Worm (Caenorhabditis elegans): ENCODE data around the gene mrpl-11.

The mrpl-11 gene

ce11 chrIII:8761040-8761654 lies 43.7 kb downstream of the mrpl-11 start, which contains the start of gene aak-1:
TSS of gene aak-1 (minus strand) at chrIII:8761090.
- TF ChIP-seq tbx-11 (GFP tag; IDR thresholded peaks at IDR 0.05) (no peak), flt-1 (GFP tag; IDR thresholded peaks at IDR 0.05) (no peak), tbx-37 (GFP tag; conservative IDR thresholded peaks at IDR 0.05) (no peak), aly-1 (tag; optimal IDR thresholded peaks at IDR 0.05) (no peak), hmbx-1 (tag; optimal IDR thresholded peaks at IDR 0.05) (no peak), tra-4 (tag; optimal IDR thresholded peaks at IDR 0.05) (no peak), F13C5.2 (tag; optimal IDR thresholded peaks at IDR 0.05) (no peak), B0310.2 (tag; optimal IDR thresholded peaks at IDR 0.05) (no peak), scrt-1 (GFP tag; IDR thresholded peaks at IDR 0.05) (no peak), ceh-36 (tag; optimal IDR thresholded peaks at IDR 0.05) (no peak), hnd-1 (tag; optimal IDR thresholded peaks at IDR 0.05) (no peak), sea-1 (GFP tag; conservative IDR thresholded peaks at IDR 0.05) (no peak), ama-1 (optimal IDR thresholded peaks at IDR 0.05) (no peak), ceh-13 (GFP tag; optimal IDR thresholded peaks at IDR 0.05) (no peak)

ce11 chrIII:8762016-8762415 lies 44.6 kb downstream of the mrpl-11 start:
- no peak for TF ChIP-seq ceh-13 (GFP tag; optimal IDR thresholded peaks at IDR 0.05)
- TF ChIP-seq B0310.2 (tag; optimal IDR thresholded peaks at IDR 0.05) = no peak
- no peak for TF ChIP-seq flt-1 (GFP tag; IDR thresholded peaks at IDR 0.05)

ce11 chrIII:8763111-8763510 lies 45.7 kb downstream of the mrpl-11 start:
- TF ChIP-seq ceh-13 (GFP tag; optimal IDR thresholded peaks at IDR 0.05) (no peak), tra-4 (tag; optimal IDR thresholded peaks at IDR 0.05) (no peak)

- TF ChIP-seq tbx-37 (GFP tag; conservative IDR thresholded peaks at IDR 0.05) = no peak
- no peak for TF ChIP-seq sea-1 (GFP tag; conservative IDR thresholded peaks at IDR 0.05)
- TF ChIP-seq aly-1 (tag; optimal IDR thresholded peaks at IDR 0.05) = no peak
- TF ChIP-seq hnd-1 (tag; optimal IDR thresholded peaks at IDR 0.05) = no peak
- no peak for TF ChIP-seq B0310.2 (tag; optimal IDR thresholded peaks at IDR 0.05)
- TF ChIP-seq tra-4 (tag; optimal IDR thresholded peaks at IDR 0.05) = no peak
- no peak for TF ChIP-seq tbx-11 (GFP tag; IDR thresholded peaks at IDR 0.05)
- no peak for TF ChIP-seq scrt-1 (GFP tag; IDR thresholded peaks at IDR 0.05)
- TF ChIP-seq ama-1 (optimal IDR thresholded peaks at IDR 0.05) = no peak
- no peak for TF ChIP-seq hmg-4 (GFP tag; optimal IDR thresholded peaks at IDR 0.05)
- TF ChIP-seq F13C5.2 (tag; optimal IDR thresholded peaks at IDR 0.05) = no peak
Observed at ce11 chrIII:8765030-8765429, 47.6 kb downstream of the mrpl-11 start.

ce11 chrIII:8766467-8766866 lies 49.0 kb downstream of the mrpl-11 start:
- no peak for TF ChIP-seq pes-1 (GFP tag; IDR thresholded peaks at IDR 0.05)
- no peak for TF ChIP-seq B0310.2 (tag; optimal IDR thresholded peaks at IDR 0.05)
- TF ChIP-seq hmg-4 (GFP tag; optimal IDR thresholded peaks at IDR 0.05) = no peak
- TF ChIP-seq ceh-36 (tag; optimal IDR thresholded peaks at IDR 0.05) = no peak
- TF ChIP-seq scrt-1 (GFP tag; IDR thresholded peaks at IDR 0.05) = no peak
- no peak for TF ChIP-seq flt-1 (GFP tag; IDR thresholded peaks at IDR 0.05)
- no peak for TF ChIP-seq aly-1 (tag; optimal IDR thresholded peaks at IDR 0.05)
- no peak for TF ChIP-seq ceh-13 (GFP tag; optimal IDR thresholded peaks at IDR 0.05)
- no peak for TF ChIP-seq hnd-1 (tag; optimal IDR thresholded peaks at IDR 0.05)
- TF ChIP-seq tbx-11 (GFP tag; IDR thresholded peaks at IDR 0.05) = no peak

ce11 chrIII:8767292-8767829 lies 49.9 kb downstream of the mrpl-11 start, which contains the start of gene mig-22:
TSS of gene mig-22 (minus strand) at chrIII:8767342.
- TF ChIP-seq ama-1 (optimal IDR thresholded peaks at IDR 0.05) = no peak
- no peak for TF ChIP-seq ceh-13 (GFP tag; optimal IDR thresholded peaks at IDR 0.05)
- TF ChIP-seq tbx-11 (GFP tag; IDR thresholded peaks at IDR 0.05) = no peak
- no peak for TF ChIP-seq aly-1 (tag; optimal IDR thresholded peaks at IDR 0.05)
- TF ChIP-seq ceh-36 (tag; optimal IDR thresholded peaks at IDR 0.05) = no peak
- TF ChIP-seq B0310.2 (tag; optimal IDR thresholded peaks at IDR 0.05) = no peak
- TF ChIP-seq hmbx-1 (tag; optimal IDR thresholded peaks at IDR 0.05) = no peak
- TF ChIP-seq sea-1 (GFP tag; conservative IDR thresholded peaks at IDR 0.05) = no peak
- no peak for TF ChIP-seq tbx-37 (GFP tag; conservative IDR thresholded peaks at IDR 0.05)
- no peak for TF ChIP-seq hmg-4 (GFP tag; optimal IDR thresholded peaks at IDR 0.05)
- TF ChIP-seq hnd-1 (tag; optimal IDR thresholded peaks at IDR 0.05) = no peak
- TF ChIP-seq tra-4 (tag; optimal IDR thresholded peaks at IDR 0.05) = no peak
- no peak for TF ChIP-seq pes-1 (GFP tag; IDR thresholded peaks at IDR 0.05)
- TF ChIP-seq scrt-1 (GFP tag; IDR thresholded peaks at IDR 0.05) = no peak
- no peak for TF ChIP-seq flt-1 (GFP tag; IDR thresholded peaks at IDR 0.05)

- TF ChIP-seq hmbx-1 (tag; optimal IDR thresholded peaks at IDR 0.05) = peak; percentile 54
- peak; percentile 65 for TF ChIP-seq ets-7 (tag; optimal IDR thresholded peaks at IDR 0.05)
- TF ChIP-seq aly-1 (tag; optimal IDR thresholded peaks at IDR 0.05) = peak; percentile 25
- TF ChIP-seq tbx-11 (GFP tag; IDR thresholded peaks at IDR 0.05) = peak; percentile 67; the same call in 1 of the 2 replicates
- TF ChIP-seq ceh-13 (GFP tag; optimal IDR thresholded peaks at IDR 0.05) = peak; percentile 61
- TF ChIP-seq tbx-37 (GFP tag; conservative IDR thresholded peaks at IDR 0.05) = 0 out of 2 replicates have a peak, but pooled peaks have one; percentile 57
- peak; percentile 92 for TF ChIP-seq F13C5.2 (tag; optimal IDR thresholded peaks at IDR 0.05)
- TF ChIP-seq scrt-1 (GFP tag; IDR thresholded peaks at IDR 0.05) = peak; percentile 79
- no peak for TF ChIP-seq ama-1 (optimal IDR thresholded peaks at IDR 0.05)
- TF ChIP-seq flt-1 (GFP tag; IDR thresholded peaks at IDR 0.05) = peak; percentile 79
- TF ChIP-seq hmg-4 (GFP tag; optimal IDR thresholded peaks at IDR 0.05) = peak; percentile 84
- peak; percentile 45 for TF ChIP-seq tra-4 (tag; optimal IDR thresholded peaks at IDR 0.05)
- TF ChIP-seq sea-1 (GFP tag; conservative IDR thresholded peaks at IDR 0.05) = peak; percentile 75
- peak; percentile 32 for TF ChIP-seq B0310.2 (tag; optimal IDR thresholded peaks at IDR 0.05)
- peak; percentile 52 for TF ChIP-seq hnd-1 (tag; optimal IDR thresholded peaks at IDR 0.05)
- peak; percentile 50 for TF ChIP-seq ceh-36 (tag; optimal IDR thresholded peaks at IDR 0.05)
- peak; percentile 86 for TF ChIP-seq pes-1 (GFP tag; IDR thresholded peaks at IDR 0.05)
Observed at ce11 chrIII:8767889-8768361, 50.5 kb downstream of the mrpl-11 start, which contains the start of gene mtss-1. TSS of gene mtss-1 (plus strand) at chrIII:8768311.
